Worm (Caenorhabditis elegans) whole organism, L4/young adult: Measurements from ENCODE around the gene sar-1.

ENCODE experiments used
- W03F9.2 ChIP-seq: fragments of 150-350 bp; optimal IDR thresholded peaks from 2 replicates; lab custom pipeline; 2014; ENCODE audit warnings: missing biosample characterization, missing genetic modification characterization
- dao-5 ChIP-seq: sonication (generic microtip); optimal IDR thresholded peaks from 2 replicates; lab custom pipeline; 2016; ENCODE audit warnings: missing genotype, missing genetic modification characterization, moderate library complexity, missing compliant biosample characterization
- him-1 ChIP-seq: sonication (generic microtip); optimal IDR thresholded peaks from 2 replicates; lab custom pipeline; 2016; ENCODE audit warnings: missing genotype, missing genetic modification reagents, missing genetic modification characterization, missing compliant biosample characterization

Gene sar-1

ce11 chrIV:4513269-4513819 lies at the start of gene sar-1:
sar-1 (minus strand) TSS chrIV:4513319.
- TF ChIP-seq dao-5 = no peak
- TF ChIP-seq him-1 (tag; lab: Kevin White, UChicago) = peak; percentile 71
- peak; percentile 68 for TF ChIP-seq W03F9.2 (tag; lab: Kevin White, UChicago)

DNA sequence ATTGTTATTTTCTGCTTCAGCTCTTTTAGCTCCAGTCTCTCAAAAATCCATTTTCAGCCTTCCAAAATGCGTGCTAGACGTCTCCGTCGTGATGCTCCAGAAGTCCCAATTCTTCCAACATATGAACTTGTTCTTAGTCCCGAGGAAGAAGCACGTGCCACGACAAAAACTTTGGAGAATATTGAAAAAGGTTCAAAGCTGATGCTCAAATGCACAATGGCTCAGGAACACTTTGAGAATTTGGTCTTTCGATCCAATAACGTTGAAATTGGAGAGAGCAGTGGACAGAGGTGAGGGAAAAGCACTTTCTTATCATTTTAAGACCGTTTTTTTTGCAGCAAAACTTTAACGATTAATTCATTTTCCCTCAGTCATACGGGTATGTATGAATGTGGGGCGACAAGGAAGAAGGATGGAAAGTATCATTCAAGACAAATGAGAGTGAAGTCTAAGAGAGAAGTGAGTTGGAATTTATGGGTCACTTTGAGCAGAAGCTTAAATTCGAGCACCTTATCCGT lies 49.5 kb upstream of the sar-1 start, which contains the start of gene igeg-1:
Gene igeg-1 (plus strand): TSS at position 51 of the 518 bp plus-strand sequence.
- no peak for TF ChIP-seq him-1 (tag; lab: Kevin White, UChicago)

DNA sequence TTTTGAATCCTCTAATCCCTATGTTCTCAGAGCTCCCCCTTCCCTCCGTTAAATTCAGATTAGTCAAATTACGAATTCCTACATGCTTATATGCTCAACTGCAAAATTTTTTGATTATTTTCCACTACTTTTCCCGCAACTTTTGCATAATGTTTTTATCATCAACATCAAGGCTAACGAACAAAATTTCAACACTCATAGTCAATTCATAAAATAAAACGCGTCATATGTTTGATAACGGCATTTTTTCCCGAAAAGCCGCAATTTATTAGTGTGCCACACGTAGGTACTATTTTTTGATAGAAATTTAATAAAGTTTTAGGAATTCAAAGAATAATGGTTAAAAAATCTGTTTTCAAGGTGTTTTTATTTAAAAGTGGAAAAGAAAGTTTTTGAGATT lies 46.0 kb upstream of the sar-1 start:
- TF ChIP-seq W03F9.2 (tag; lab: Kevin White, UChicago) (no peak), him-1 (tag; lab: Kevin White, UChicago) (no peak), dao-5 (no peak)

ce11 chrIV:4557731-4558130 lies 44.6 kb upstream of the sar-1 start:
- TF ChIP-seq dao-5 = no peak
- no peak for TF ChIP-seq him-1 (tag; lab: Kevin White, UChicago)
- TF ChIP-seq W03F9.2 (tag; lab: Kevin White, UChicago) = no peak

- TF ChIP-seq W03F9.2 (tag; lab: Kevin White, UChicago) (no peak), him-1 (tag; lab: Kevin White, UChicago) (no peak), dao-5 (no peak)
These were observed 44.0 kb upstream of the sar-1 start for ce11 chrIV:4557130-4557529.

- TF ChIP-seq dao-5 (no peak), him-1 (tag; lab: Kevin White, UChicago) (no peak), W03F9.2 (tag; lab: Kevin White, UChicago) (no peak)
These were observed 38.4 kb upstream of the sar-1 start for ce11 chrIV:4551562-4551961.

ce11 chrIV:4548253-4548652 lies 35.1 kb upstream of the sar-1 start, which contains the start of gene ZK185.1:
ZK185.1 (plus strand) TSS chrIV:4548553.
- no peak for TF ChIP-seq W03F9.2 (tag; lab: Kevin White, UChicago)
- TF ChIP-seq him-1 (tag; lab: Kevin White, UChicago) = no peak
- TF ChIP-seq dao-5 = no peak

- TF ChIP-seq him-1 (tag; lab: Kevin White, UChicago) = no peak
- TF ChIP-seq dao-5 = no peak
- no peak for TF ChIP-seq W03F9.2 (tag; lab: Kevin White, UChicago)
These were observed 32.7 kb upstream of the sar-1 start, which contains the start of gene ZK185.5 for ce11 chrIV:4545818-4546217. ZK185.5 (minus strand) TSS chrIV:4545918.

- TF ChIP-seq him-1 (tag; lab: Kevin White, UChicago) = no peak
- TF ChIP-seq dao-5 = no peak
- peak; percentile 5 for TF ChIP-seq W03F9.2 (tag; lab: Kevin White, UChicago)
These were observed 31.1 kb upstream of the sar-1 start for ce11 chrIV:4544215-4544614.

DNA sequence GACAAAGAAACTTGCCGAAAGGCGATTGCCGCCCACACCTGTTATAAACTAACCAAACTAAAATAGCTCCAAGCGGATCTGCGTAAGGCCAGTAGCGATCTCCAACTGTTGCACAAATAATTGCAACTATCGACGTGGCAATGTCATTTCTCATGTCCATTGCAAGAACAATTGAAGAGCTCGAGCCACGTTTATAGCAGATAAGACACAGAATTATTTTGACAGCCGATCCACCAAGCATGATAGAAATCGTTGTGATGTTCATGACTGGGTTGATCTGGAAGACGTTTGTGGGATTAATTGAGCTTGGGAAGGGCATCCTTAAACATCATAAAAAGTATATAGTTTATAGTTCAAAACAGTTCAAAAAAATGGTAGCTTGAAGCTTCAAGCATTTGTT lies 29.9 kb upstream of the sar-1 start:
- TF ChIP-seq dao-5 = no peak
- no peak for TF ChIP-seq W03F9.2 (tag; lab: Kevin White, UChicago)
- no peak for TF ChIP-seq him-1 (tag; lab: Kevin White, UChicago)

DNA sequence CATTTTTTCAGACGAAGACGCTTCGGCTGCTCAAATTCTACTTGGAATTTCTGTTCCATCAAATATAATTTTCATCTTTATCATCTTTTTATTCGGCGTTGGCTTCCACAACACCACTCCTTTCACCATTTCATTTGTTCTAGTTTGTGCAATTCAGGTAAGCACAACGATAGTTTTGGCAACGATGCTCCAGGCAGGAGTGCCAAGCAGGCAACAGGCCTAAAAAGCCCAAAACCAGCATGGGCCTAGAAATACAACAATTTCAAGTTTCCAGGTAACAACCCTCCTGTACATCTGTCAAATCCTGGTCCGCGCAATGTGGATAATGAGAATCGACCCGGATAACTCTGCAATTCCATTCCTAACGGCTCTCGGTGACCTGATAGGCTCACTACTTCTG lies 28.1 kb upstream of the sar-1 start:
- TF ChIP-seq him-1 (tag; lab: Kevin White, UChicago) = no peak
- no peak for TF ChIP-seq W03F9.2 (tag; lab: Kevin White, UChicago)
- TF ChIP-seq dao-5 = no peak

DNA sequence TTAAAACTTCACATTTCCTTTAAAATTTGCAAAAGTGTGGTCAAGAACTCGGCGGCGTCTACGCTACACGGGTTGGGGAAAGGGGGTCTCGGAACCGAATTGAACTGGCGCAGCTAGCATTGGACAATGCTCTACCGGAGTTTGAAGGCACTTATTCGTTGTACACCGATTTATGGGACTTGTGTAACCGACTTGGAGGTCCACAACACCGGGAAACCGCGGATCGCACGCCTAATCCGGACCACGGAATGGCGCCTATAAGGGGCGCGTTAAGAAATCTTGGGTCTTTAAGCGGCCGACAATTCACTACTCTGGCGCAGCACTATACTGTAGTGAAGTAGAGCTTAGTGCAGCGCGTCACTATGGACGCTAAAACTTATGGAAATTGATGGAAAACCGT lies 25.6 kb upstream of the sar-1 start:
- TF ChIP-seq dao-5 (no peak), him-1 (tag; lab: Kevin White, UChicago) (no peak), W03F9.2 (tag; lab: Kevin White, UChicago) (no peak)

ce11 chrIV:4536247-4536646 lies 23.1 kb upstream of the sar-1 start, which contains the start of gene ZK185.2:
ZK185.2 (plus strand) TSS chrIV:4536547.
- TF ChIP-seq dao-5 (no peak), him-1 (tag; lab: Kevin White, UChicago) (no peak), W03F9.2 (tag; lab: Kevin White, UChicago) (no peak)

ce11 chrIV:4533025-4533424 lies 19.9 kb upstream of the sar-1 start, which contains the start of gene ZK185.4:
ZK185.4 (minus strand) TSS chrIV:4533125.
- TF ChIP-seq dao-5 = no peak
- TF ChIP-seq W03F9.2 (tag; lab: Kevin White, UChicago) = no peak
- no peak for TF ChIP-seq him-1 (tag; lab: Kevin White, UChicago)

- no peak for TF ChIP-seq W03F9.2 (tag; lab: Kevin White, UChicago)
These were observed 17.1 kb upstream of the sar-1 start, which contains the start of gene ZK185.3 for ce11 chrIV:4530170-4530569. ZK185.3 (minus strand) TSS chrIV:4530432.
